Worm (Caenorhabditis elegans) whole organism, L3 larva: ENCODE data around the gene cyp-33E2.

Experiments
- aly-2 ChIP-seq: fragments of 150-350 bp; optimal IDR thresholded peaks from 2 replicates; lab custom pipeline; 2014; ENCODE audit warnings: missing biosample characterization, missing genetic modification characterization
- egl-27 ChIP-seq: sonication (generic microtip); optimal IDR thresholded peaks from 4 replicates; lab custom pipeline; 2017; ENCODE audit warnings: missing biosample characterization, missing genetic modification reagents, missing genetic modification characterization
- elt-1 ChIP-seq: fragments of 150-350 bp; optimal IDR thresholded peaks from 2 replicates; lab custom pipeline; 2014; ENCODE audit warnings: missing biosample characterization, missing genetic modification characterization
- elt-3 ChIP-seq, 3 experiments: fragments of 150-350 bp in 1 of 3; sonication (generic microtip) in 2 of 3; optimal IDR thresholded peaks; 2 replicates in 2 of 3; 4 replicates in 1 of 3; lab custom pipeline; 2014 to 2017; ENCODE audit warnings: missing biosample characterization in 3 of 3, missing genetic modification characterization in 3 of 3
- nhr-237 ChIP-seq: fragments of 150-350 bp; optimal IDR thresholded peaks from 2 replicates; lab custom pipeline; 2014; ENCODE audit warnings: missing biosample characterization, missing genetic modification characterization
- sea-2 ChIP-seq: fragments of 150-350 bp; sonication (generic microtip); optimal IDR thresholded peaks from 4 replicates; lab custom pipeline; 2014; ENCODE audit warnings: missing biosample characterization, missing genetic modification reagents, missing genetic modification characterization
- unc-39 ChIP-seq: sonication (generic microtip); optimal IDR thresholded peaks from 4 replicates; lab custom pipeline; 2017; ENCODE audit warnings: missing biosample characterization, missing genetic modification characterization
- ztf-11 ChIP-seq: fragments of 150-350 bp; optimal IDR thresholded peaks from 2 replicates; lab custom pipeline; 2014; ENCODE audit warnings: missing biosample characterization, missing genetic modification characterization

DNA sequence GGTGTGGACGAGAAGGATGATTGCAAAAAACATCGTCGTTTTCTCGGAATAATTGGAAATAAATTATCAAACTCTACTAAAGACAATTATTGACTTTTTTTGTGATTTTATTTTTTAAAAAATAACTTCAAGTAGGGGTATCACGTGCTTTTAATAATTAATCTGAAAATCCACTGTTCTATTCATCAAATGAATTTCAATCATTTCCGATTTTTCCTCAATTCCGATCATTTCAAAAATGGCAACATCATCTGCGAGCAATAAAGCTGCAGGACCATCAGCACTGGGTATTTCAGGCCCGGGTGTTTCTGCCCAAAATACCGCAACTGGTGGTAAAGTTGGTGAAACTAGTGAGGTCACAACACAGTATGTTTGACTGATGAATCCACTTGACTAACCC is 4.9 kb downstream of the cyp-33E2 start, which contains the start of the genes F42A9.7 and F42A9.3:
- TF ChIP-seq unc-39, result no peak
- no peak for TF ChIP-seq nhr-237 (tag; lab: Kevin White, UChicago)
- no peak for TF ChIP-seq elt-1 (tag; lab: Kevin White, UChicago)
- TF ChIP-seq ztf-11 (tag; lab: Kevin White, UChicago), result no peak
- no peak for TF ChIP-seq egl-27 (tag; lab: Kevin White, UChicago)
- TF ChIP-seq elt-3 (tag; optimal IDR thresholded peaks at IDR 0.05; lab: Kevin White, UChicago), result no peak
- TF ChIP-seq aly-2 (tag; lab: Kevin White, UChicago), result no peak
- TF ChIP-seq sea-2, result no peak
